Fruit fly (Drosophila melanogaster) whole organism, adult: ENCODE measurements around the gene Task6.

Experiments used
- CG14711 ChIP-seq: fragments of 200-800 bp; sonication (Bioruptor generic); optimal IDR thresholded peaks from 2 replicates; lab custom pipeline; 2018; ENCODE audit warnings: missing biosample characterization, mild to moderate bottlenecking, missing genetic modification characterization, moderate library complexity
- CG1620 ChIP-seq: fragments of 200-800 bp; sonication (Bioruptor generic); optimal IDR thresholded peaks from 2 replicates; lab custom pipeline; 2016; ENCODE audit warnings: missing biosample characterization, missing genetic modification characterization
- CG33017 ChIP-seq: fragments of 200-800 bp; sonication (Bioruptor generic); optimal IDR thresholded peaks from 2 replicates; lab custom pipeline; 2018; ENCODE audit warnings: missing biosample characterization, mild to moderate bottlenecking, missing genetic modification characterization, moderate library complexity
- CG5204 ChIP-seq: fragments of 200-800 bp; sonication (Bioruptor generic); optimal IDR thresholded peaks from 2 replicates; lab custom pipeline; 2016; ENCODE audit warnings: missing biosample characterization, missing genetic modification characterization
- CG7045 ChIP-seq: fragments of 200-800 bp; sonication (Bioruptor generic); optimal IDR thresholded peaks from 2 replicates; lab custom pipeline; 2017; ENCODE audit warnings: missing biosample characterization, mild to moderate bottlenecking, missing genetic modification characterization
- CG7101 ChIP-seq: fragments of 200-800 bp; sonication (Bioruptor generic); optimal IDR thresholded peaks from 2 replicates; lab custom pipeline; 2018; ENCODE audit warnings: missing biosample characterization, mild to moderate bottlenecking, missing genetic modification characterization, moderate library complexity
- Clk ChIP-seq: fragments of 200-800 bp; sonication (Bioruptor generic); optimal IDR thresholded peaks from 2 replicates; lab custom pipeline; 2017; ENCODE audit warnings: missing biosample characterization, missing genetic modification characterization
- Mnt ChIP-seq: fragments of 200-800 bp; sonication (Bioruptor generic); optimal IDR thresholded peaks from 2 replicates; lab custom pipeline; 2016; ENCODE audit warnings: missing biosample characterization, mild to moderate bottlenecking, missing genetic modification characterization
- bab1 ChIP-seq: fragments of 200-800 bp; sonication (Bioruptor generic); optimal IDR thresholded peaks from 3 replicates; lab custom pipeline; 2019; ENCODE audit warnings: missing biosample characterization, mild to moderate bottlenecking, missing genetic modification characterization, moderate library complexity
- pad ChIP-seq: fragments of 200-800 bp; sonication (Bioruptor generic); optimal IDR thresholded peaks from 3 replicates; lab custom pipeline; 2017; ENCODE audit warnings: missing biosample characterization, missing genetic modification characterization, mild to moderate bottlenecking, moderate library complexity, missing genetic modification reagents

- TF ChIP-seq CG5204 (GFP tag; lab: Kevin White, UChicago) (no peak), CG33017 (tag; lab: Kevin White, UChicago) (no peak), Mnt (GFP tag; lab: Kevin White, UChicago) (no peak), Clk (no peak), pad (GFP tag; lab: Kevin White, UChicago) (no peak), CG14711 (no peak), bab1 (GFP tag; lab: Kevin White, UChicago) (no peak), CG7045 (no peak), CG7101 (tag; lab: Kevin White, UChicago) (no peak), CG1620 (GFP tag; lab: Kevin White, UChicago) (no peak)
Observed at dm6 chr3R:13656294-13656693, 18.0 kb downstream of the Task6 start, which contains the start of gene Rbp4.
